Fruit fly (Drosophila melanogaster) whole organism, embryonic: Measurements from ENCODE around the gene CG43800.

Experiments
- CG12659 ChIP-seq: fragments of 200-800 bp; sonication (Bioruptor generic); optimal IDR thresholded peaks from 3 replicates; lab custom pipeline; 2017; ENCODE audit warnings: mild to moderate bottlenecking, missing biosample characterization, missing genetic modification reagents, missing genetic modification characterization
- CG17328 ChIP-seq: fragments of 200-800 bp; sonication (Bioruptor generic); IDR thresholded peaks from 2 replicates; pipeline ENCODE4 v1.3.6; 2022; ENCODE audit warnings: missing biosample characterization, missing genetic modification characterization
- CG18599 ChIP-seq: fragments of 200-800 bp; sonication (Bioruptor generic); optimal IDR thresholded peaks from 3 replicates; lab custom pipeline; 2017; ENCODE audit warnings: missing biosample characterization, missing genetic modification characterization, mild to moderate bottlenecking, moderate library complexity, missing genetic modification reagents
- CG2129 ChIP-seq: fragments of 200-800 bp; sonication (Bioruptor generic); IDR thresholded peaks from 2 replicates; pipeline ENCODE4 v1.3.6; 2022; ENCODE audit warnings: missing biosample characterization, missing genetic modification characterization; ENCODE audit not compliant: partially characterized antibody
- CG32767 ChIP-seq: fragments of 200-800 bp; sonication (Bioruptor generic); IDR thresholded peaks from 2 replicates; pipeline ENCODE4 v1.3.6; 2022; ENCODE audit warnings: missing biosample characterization, missing genetic modification characterization
- CG4282 ChIP-seq: fragments of 200-800 bp; sonication (Bioruptor generic); optimal IDR thresholded peaks from 2 replicates; lab custom pipeline; 2016; ENCODE audit warnings: missing biosample characterization, missing genetic modification characterization
- CG5245 ChIP-seq: fragments of 200-800 bp; sonication (Bioruptor generic); optimal IDR thresholded peaks from 3 replicates; lab custom pipeline; 2016; ENCODE audit warnings: missing biosample characterization, missing genetic modification characterization
- Hr51 ChIP-seq, 2 experiments: fragments of 200-800 bp; sonication (Bioruptor generic); optimal IDR thresholded peaks; 2 replicates in 1 of 2; 3 replicates in 1 of 2; lab custom pipeline; 2016 to 2018; ENCODE audit warnings: missing biosample characterization in 2 of 2, missing genetic modification characterization in 2 of 2, mild to moderate bottlenecking in 1 of 2, moderate library complexity in 1 of 2
- eve ChIP-seq, 2 experiments: fragments of >200 bp; optimal IDR thresholded peaks; 2 replicates each; lab custom pipeline; 2017; ENCODE audit warnings: missing biosample characterization in 2 of 2, missing genetic modification characterization in 2 of 2
- sima ChIP-seq: fragments of 200-800 bp; sonication (Bioruptor generic); optimal IDR thresholded peaks from 2 replicates; lab custom pipeline; 2016; ENCODE audit warnings: missing biosample characterization, missing genetic modification characterization
- tio ChIP-seq: fragments of 200-800 bp; sonication (Bioruptor generic); optimal IDR thresholded peaks from 2 replicates; lab custom pipeline; 2017; ENCODE audit warnings: missing biosample characterization, missing genetic modification characterization, inconsistent platforms

DNA sequence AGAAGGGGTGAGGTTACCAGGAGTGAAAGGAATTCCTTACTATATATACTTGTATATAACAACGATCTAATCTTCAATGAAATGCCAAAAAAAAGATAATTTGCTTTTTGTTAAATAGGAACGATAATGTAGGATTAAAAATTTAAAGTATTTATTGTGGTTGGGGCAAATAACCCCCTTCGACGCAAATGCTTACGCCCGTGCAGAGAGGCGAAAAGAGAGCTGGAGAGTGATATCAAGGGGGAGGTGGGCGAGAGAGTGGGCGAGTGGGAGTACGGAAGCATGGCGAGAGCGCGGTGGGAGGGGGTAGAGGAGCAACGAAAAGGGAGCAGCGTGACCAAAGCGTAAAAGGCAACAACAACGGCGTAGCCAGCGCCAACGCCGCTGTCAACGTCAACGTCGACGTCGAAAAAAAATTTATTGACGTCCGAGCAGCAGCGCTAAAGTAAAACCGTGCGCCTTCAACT, 44.0 kb downstream of the CG43800 start:
- TF ChIP-seq sima (GFP tag; lab: Kevin White, UChicago) (peak; percentile 72), CG2129 (GFP tag; lab: Robert Waterston, UW) (no peak), CG32767 (peak; percentile 97), CG18599 (GFP tag; lab: Kevin White, UChicago) (peak; percentile 99), CG5245 (GFP tag; lab: Kevin White, UChicago) (peak; percentile 96), CG12659 (GFP tag; lab: Kevin White, UChicago) (peak; percentile 99), CG4282 (peak; percentile 88), tio (peak; percentile 97), Hr51 (GFP tag; optimal IDR thresholded peaks at IDR 0.05; lab: Kevin White, UChicago) (peak; percentile 95 to 99), eve (GFP tag; optimal IDR thresholded peaks at IDR 0.05; lab: Kevin White, UChicago) (peak in 1 of 2 experiments; percentile 99), CG17328 (GFP tag; lab: Robert Waterston, UW) (peak; percentile 97)
